Fruit fly (Drosophila melanogaster): ENCODE results near the gene Snoo.
"Not testable (repeated sequence)": the region's sequence is repeated elsewhere in the genome, so short reads cannot be mapped to it uniquely, and the experiment has no call there.

dm6 chr2L:7856380-7857127, 127.4 kb downstream of the Snoo start, which contains the start of gene lectin-28C:
- not testable (repeated sequence) for TF ChIP-seq CG8478 (optimal IDR thresholded peaks at IDR 0.05); pan (optimal IDR thresholded peaks at IDR 0.05); Dll (optimal IDR thresholded peaks at IDR 0.05); psq (optimal IDR thresholded peaks at IDR 0.05); usp (GFP tag; optimal IDR thresholded peaks at IDR 0.05)

Measured in whole organism.